Worm (Caenorhabditis elegans) whole organism, L3 larva: ENCODE results near the gene ddo-3.

Source experiments
- R02D3.7 ChIP-seq: fragments of 150-350 bp; optimal IDR thresholded peaks from 2 replicates; lab custom pipeline; 2014; ENCODE audit warnings: missing biosample characterization, missing genetic modification characterization
- ZK546.5 ChIP-seq: sonication (generic microtip); optimal IDR thresholded peaks from 2 replicates; lab custom pipeline; 2017; ENCODE audit warnings: missing biosample characterization, missing genetic modification characterization
- aly-2 ChIP-seq: fragments of 150-350 bp; optimal IDR thresholded peaks from 2 replicates; lab custom pipeline; 2014; ENCODE audit warnings: missing biosample characterization, missing genetic modification characterization
- ama-1 ChIP-seq: fragments of 150-350 bp; optimal IDR thresholded peaks from 2 replicates; lab custom pipeline; 2018
- ceh-16 ChIP-seq: sonication (generic microtip); optimal IDR thresholded peaks from 2 replicates; lab custom pipeline; 2017; ENCODE audit warnings: missing biosample characterization, missing genetic modification characterization
- ceh-28 ChIP-seq: fragments of 150-350 bp; optimal IDR thresholded peaks from 2 replicates; lab custom pipeline; 2014; ENCODE audit warnings: missing biosample characterization, missing genetic modification reagents, missing genetic modification characterization
- ceh-82 ChIP-seq: fragments of 150-350 bp; optimal IDR thresholded peaks from 2 replicates; lab custom pipeline; 2014; ENCODE audit warnings: missing biosample characterization, missing genetic modification characterization
- ceh-9 ChIP-seq: sonication (generic microtip); optimal IDR thresholded peaks from 2 replicates; lab custom pipeline; 2018; ENCODE audit warnings: missing biosample characterization, missing genetic modification characterization
- daf-12 ChIP-seq: fragments of 150-350 bp; optimal IDR thresholded peaks from 2 replicates; lab custom pipeline; 2014; ENCODE audit warnings: missing biosample characterization, missing genetic modification reagents, missing genetic modification characterization
- egl-27 ChIP-seq: sonication (generic microtip); optimal IDR thresholded peaks from 4 replicates; lab custom pipeline; 2017; ENCODE audit warnings: missing biosample characterization, missing genetic modification reagents, missing genetic modification characterization
- egl-5 ChIP-seq: fragments of 150-350 bp; optimal IDR thresholded peaks from 2 replicates; lab custom pipeline; 2017; ENCODE audit warnings: missing biosample characterization, missing genetic modification reagents, missing genetic modification characterization, inconsistent platforms
- elt-1 ChIP-seq: fragments of 150-350 bp; optimal IDR thresholded peaks from 2 replicates; lab custom pipeline; 2014; ENCODE audit warnings: missing biosample characterization, missing genetic modification characterization
- elt-2 ChIP-seq: sonication (generic microtip); optimal IDR thresholded peaks from 2 replicates; lab custom pipeline; 2016; ENCODE audit warnings: missing genetic modification reagents, mild to moderate bottlenecking, missing genetic modification characterization, missing compliant biosample characterization
- elt-3 ChIP-seq, 3 experiments: fragments of 150-350 bp in 1 of 3; sonication (generic microtip) in 2 of 3; optimal IDR thresholded peaks; 2 replicates in 2 of 3; 4 replicates in 1 of 3; lab custom pipeline; 2014 to 2017; ENCODE audit warnings: missing biosample characterization in 3 of 3, missing genetic modification characterization in 3 of 3
- eor-1 ChIP-seq, 2 experiments: fragments of 150-350 bp; optimal IDR thresholded peaks; 2 replicates each; lab custom pipeline; 2014 to 2018; ENCODE audit warnings: missing biosample characterization in 2 of 2, missing genetic modification characterization in 2 of 2
- fkh-10 ChIP-seq: sonication (generic microtip); optimal IDR thresholded peaks from 2 replicates; lab custom pipeline; 2017; ENCODE audit warnings: missing biosample characterization, missing genetic modification reagents, missing genetic modification characterization
- fkh-2 ChIP-seq: fragments of 150-350 bp; optimal IDR thresholded peaks from 2 replicates; lab custom pipeline; 2014; ENCODE audit warnings: missing biosample characterization, missing genetic modification reagents, missing genetic modification characterization
- fos-1 ChIP-seq: fragments of 150-350 bp; optimal IDR thresholded peaks from 2 replicates; lab custom pipeline; 2014; ENCODE audit warnings: missing biosample characterization, missing genetic modification characterization
- hmg-11 ChIP-seq: sonication (generic microtip); optimal IDR thresholded peaks from 2 replicates; lab custom pipeline; 2016; ENCODE audit warnings: missing genetic modification characterization, missing compliant biosample characterization
- jun-1 ChIP-seq: fragments of 150-350 bp; optimal IDR thresholded peaks from 2 replicates; lab custom pipeline; 2014; ENCODE audit warnings: missing biosample characterization, missing genetic modification reagents, missing genetic modification characterization
- lin-15B ChIP-seq: fragments of 150-350 bp; optimal IDR thresholded peaks from 2 replicates; lab custom pipeline; 2014; ENCODE audit warnings: missing biosample characterization, missing genetic modification characterization
- lin-39 ChIP-seq: fragments of 150-350 bp; optimal IDR thresholded peaks from 2 replicates; lab custom pipeline; 2018; ENCODE audit warnings: missing biosample characterization, missing genetic modification reagents, missing genetic modification characterization
- lsy-12 ChIP-seq: sonication (generic microtip); optimal IDR thresholded peaks from 2 replicates; lab custom pipeline; 2016; ENCODE audit warnings: mild to moderate bottlenecking, missing genetic modification characterization, missing compliant biosample characterization
- mdl-1 ChIP-seq: fragments of 150-350 bp; optimal IDR thresholded peaks from 2 replicates; lab custom pipeline; 2014; ENCODE audit warnings: missing biosample characterization, missing genetic modification characterization
- mml-1 ChIP-seq: fragments of 150-350 bp; sonication (generic microtip); optimal IDR thresholded peaks from 3 replicates; lab custom pipeline; 2014; ENCODE audit warnings: missing biosample characterization, missing genetic modification characterization
- nfya-1 ChIP-seq: sonication (generic microtip); optimal IDR thresholded peaks from 2 replicates; lab custom pipeline; 2017; ENCODE audit warnings: missing genetic modification characterization, mild to moderate bottlenecking, missing compliant biosample characterization, antibody characterized with exemption, moderate library complexity; ENCODE audit not compliant: insufficient read depth
- nhr-11 ChIP-seq: fragments of 150-350 bp; optimal IDR thresholded peaks from 2 replicates; lab custom pipeline; 2014; ENCODE audit warnings: missing biosample characterization, missing genetic modification characterization
- nhr-12 ChIP-seq: fragments of 150-350 bp; optimal IDR thresholded peaks from 2 replicates; lab custom pipeline; 2014; ENCODE audit warnings: missing biosample characterization, missing genetic modification characterization
- nhr-23 ChIP-seq: fragments of 150-350 bp; optimal IDR thresholded peaks from 2 replicates; lab custom pipeline; 2014; ENCODE audit warnings: missing biosample characterization, missing genetic modification reagents, missing genetic modification characterization
- nhr-237 ChIP-seq: fragments of 150-350 bp; optimal IDR thresholded peaks from 2 replicates; lab custom pipeline; 2014; ENCODE audit warnings: missing biosample characterization, missing genetic modification characterization
- nhr-25 ChIP-seq: sonication (generic microtip); optimal IDR thresholded peaks from 2 replicates; lab custom pipeline; 2017; ENCODE audit warnings: missing biosample characterization, missing genetic modification characterization
- nhr-28 ChIP-seq: fragments of 150-350 bp; optimal IDR thresholded peaks from 2 replicates; lab custom pipeline; 2014; ENCODE audit warnings: missing biosample characterization, missing genetic modification characterization
- nhr-43 ChIP-seq: sonication (generic microtip); optimal IDR thresholded peaks from 2 replicates; lab custom pipeline; 2016; ENCODE audit warnings: mild to moderate bottlenecking, missing genetic modification characterization, missing compliant biosample characterization; ENCODE audit not compliant: poor library complexity, severe bottlenecking
- nhr-67 ChIP-seq: fragments of 150-350 bp; optimal IDR thresholded peaks from 2 replicates; lab custom pipeline; 2014; ENCODE audit warnings: missing biosample characterization, missing genetic modification characterization
- nhr-76 ChIP-seq: fragments of 150-350 bp; sonication (generic microtip); optimal IDR thresholded peaks from 5 replicates; lab custom pipeline; 2014; ENCODE audit warnings: missing biosample characterization, missing genetic modification characterization
- nhr-77 ChIP-seq: fragments of 150-350 bp; optimal IDR thresholded peaks from 2 replicates; lab custom pipeline; 2014; ENCODE audit warnings: missing biosample characterization, missing genetic modification characterization
- pha-4 ChIP-seq: fragments of 150-350 bp; optimal IDR thresholded peaks from 2 replicates; lab custom pipeline; 2014; ENCODE audit warnings: missing biosample characterization, missing genetic modification reagents, missing genetic modification characterization
- pqm-1 ChIP-seq: fragments of 150-350 bp; optimal IDR thresholded peaks from 2 replicates; lab custom pipeline; 2017; ENCODE audit warnings: missing biosample characterization, missing genetic modification characterization, inconsistent platforms
- sea-2 ChIP-seq: fragments of 150-350 bp; sonication (generic microtip); optimal IDR thresholded peaks from 4 replicates; lab custom pipeline; 2014; ENCODE audit warnings: missing biosample characterization, missing genetic modification reagents, missing genetic modification characterization
- skn-1 ChIP-seq: fragments of 150-350 bp; optimal IDR thresholded peaks from 2 replicates; lab custom pipeline; 2014; ENCODE audit warnings: missing biosample characterization, missing genetic modification characterization
- snpc-4 ChIP-seq: fragments of 150-350 bp; optimal IDR thresholded peaks from 2 replicates; lab custom pipeline; 2014; ENCODE audit warnings: missing biosample characterization, missing genetic modification characterization
- tbx-2 ChIP-seq: sonication (generic microtip); optimal IDR thresholded peaks from 2 replicates; lab custom pipeline; 2016; ENCODE audit warnings: mild to moderate bottlenecking, missing genetic modification characterization, missing compliant biosample characterization
- unc-39 ChIP-seq: sonication (generic microtip); optimal IDR thresholded peaks from 4 replicates; lab custom pipeline; 2017; ENCODE audit warnings: missing biosample characterization, missing genetic modification characterization
- unc-62 ChIP-seq: fragments of 150-350 bp; sonication (generic microtip); optimal IDR thresholded peaks from 4 replicates; lab custom pipeline; 2014; ENCODE audit warnings: missing biosample characterization, missing genetic modification reagents, missing genetic modification characterization
- zag-1 ChIP-seq: fragments of 150-350 bp; optimal IDR thresholded peaks from 2 replicates; lab custom pipeline; 2014; ENCODE audit warnings: missing biosample characterization, missing genetic modification characterization
- ztf-11 ChIP-seq: fragments of 150-350 bp; optimal IDR thresholded peaks from 2 replicates; lab custom pipeline; 2014; ENCODE audit warnings: missing biosample characterization, missing genetic modification characterization
- ztf-4 ChIP-seq: fragments of 150-350 bp; optimal IDR thresholded peaks from 2 replicates; lab custom pipeline; 2014; ENCODE audit warnings: missing biosample characterization, missing genetic modification characterization

The ddo-3 gene

DNA sequence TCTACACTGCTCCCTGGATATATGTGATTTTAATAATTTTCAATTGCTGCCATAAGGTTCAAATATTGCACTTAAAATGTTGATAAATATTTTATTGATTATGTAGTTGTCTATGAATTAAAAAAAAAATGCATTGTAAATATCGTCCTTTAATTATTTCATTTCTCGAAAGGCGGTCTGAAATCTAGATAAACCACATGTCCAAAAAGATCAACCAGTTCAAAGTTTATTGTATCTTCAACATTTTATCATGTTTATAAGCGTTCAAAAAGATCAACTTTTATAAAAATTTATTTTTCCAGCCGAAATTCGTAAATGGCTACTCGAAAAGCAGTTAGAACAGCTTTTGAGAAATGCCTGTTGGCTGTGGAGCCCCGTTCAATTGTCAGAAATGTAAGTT is 32.3 kb downstream of the ddo-3 start, which contains the start of gene C13B9.2:
Gene C13B9.2 (plus strand): TSS at position 301 of the 400 bp plus-strand sequence.
- TF ChIP-seq aly-2 (tag; lab: Kevin White, UChicago), result no peak
- TF ChIP-seq fkh-2 (tag; lab: Kevin White, UChicago), result no peak
- no peak for TF ChIP-seq ztf-11 (tag; lab: Kevin White, UChicago)
- TF ChIP-seq egl-5, result no peak

DNA sequence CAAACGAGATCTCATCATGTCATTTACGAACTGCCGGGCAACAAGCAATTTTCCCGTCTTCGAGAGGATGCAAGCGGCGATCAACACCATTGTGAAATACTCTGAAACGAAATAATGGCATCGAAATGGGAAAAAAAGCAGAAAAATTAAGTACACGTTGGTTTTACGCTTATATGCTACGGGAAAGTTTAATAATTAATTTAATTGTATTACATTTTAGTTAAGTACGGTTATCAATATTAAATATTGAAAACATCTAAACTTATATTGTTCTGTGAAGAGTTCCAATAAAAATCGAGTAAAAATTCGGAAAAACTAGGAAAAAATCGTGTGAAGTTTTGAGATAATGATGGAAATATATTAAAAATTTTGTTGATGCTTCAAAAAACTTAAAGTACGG is 37.2 kb downstream of the ddo-3 start, which contains the start of gene copd-1:
Gene copd-1 (minus strand): TSS at position 101 of the 400 bp plus-strand sequence.
- no peak for TF ChIP-seq elt-1
- TF ChIP-seq ceh-16 (tag; lab: Kevin White, UChicago), result no peak
- TF ChIP-seq pqm-1 (tag; lab: Kevin White, UChicago), result no peak
- no peak for TF ChIP-seq unc-62 (GFP tag; lab: Kevin White, UChicago)
- no peak for TF ChIP-seq hmg-11
- no peak for TF ChIP-seq nhr-67 (tag; lab: Kevin White, UChicago)
- no peak for TF ChIP-seq ZK546.5 (tag; lab: Kevin White, UChicago)
- TF ChIP-seq lin-39 (tag; lab: Kevin White, UChicago), result no peak
- TF ChIP-seq nhr-28 (tag; lab: Kevin White, UChicago), result no peak
- TF ChIP-seq skn-1 (tag; lab: Kevin White, UChicago), result no peak
- no peak for TF ChIP-seq mml-1 (tag; lab: Kevin White, UChicago)

DNA sequence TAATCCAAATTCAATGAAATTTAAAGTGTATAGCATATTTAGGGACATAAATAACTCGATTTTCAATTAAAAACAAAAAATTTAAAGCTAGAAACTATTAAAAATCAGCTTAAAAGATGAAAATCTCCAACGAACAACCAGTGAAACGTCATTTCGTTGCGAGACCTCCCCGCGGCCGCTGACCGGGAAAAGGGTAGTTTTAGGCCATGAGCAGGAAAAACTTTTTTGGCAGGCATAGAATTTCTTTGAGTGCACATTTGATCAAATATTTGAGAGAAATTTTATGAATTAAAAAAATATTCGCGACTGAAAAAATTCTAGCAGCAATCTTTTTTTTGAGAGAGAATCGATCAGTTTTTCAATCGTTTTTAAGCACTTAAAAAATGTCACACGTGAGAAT is 37.7 kb downstream of the ddo-3 start:
- no peak for TF ChIP-seq ztf-11 (tag; lab: Kevin White, UChicago)
- no peak for TF ChIP-seq unc-39 (tag; lab: Kevin White, UChicago)
- TF ChIP-seq lin-39 (tag; lab: Kevin White, UChicago), result no peak
- no peak for TF ChIP-seq nhr-76 (tag; lab: Kevin White, UChicago)
- TF ChIP-seq nhr-23, result peak; percentile 54
- no peak for TF ChIP-seq skn-1 (tag; lab: Kevin White, UChicago)
- TF ChIP-seq pqm-1 (tag; lab: Kevin White, UChicago), result peak; percentile 10
- no peak for TF ChIP-seq jun-1 (tag; lab: Kevin White, UChicago)
- TF ChIP-seq nhr-237 (tag; lab: Kevin White, UChicago), result no peak
- TF ChIP-seq elt-1, result no peak
- TF ChIP-seq egl-5, result no peak
- no peak for TF ChIP-seq nhr-28 (tag; lab: Kevin White, UChicago)
- TF ChIP-seq snpc-4, result peak; percentile 12
- TF ChIP-seq pha-4, result peak; percentile 59
- TF ChIP-seq ztf-4 (tag; lab: Kevin White, UChicago), result no peak
- no peak for TF ChIP-seq tbx-2 (tag; lab: Kevin White, UChicago)
- no peak for TF ChIP-seq R02D3.7 (tag; lab: Kevin White, UChicago)
- TF ChIP-seq nhr-25 (tag; lab: Kevin White, UChicago), result peak; percentile 0
- no peak for TF ChIP-seq fkh-2 (tag; lab: Kevin White, UChicago)
- no peak for TF ChIP-seq ama-1
- no peak for TF ChIP-seq lsy-12 (tag; lab: Kevin White, UChicago)
- TF ChIP-seq zag-1, result no peak
- no peak for TF ChIP-seq sea-2 (GFP tag; lab: Kevin White, UChicago)
- TF ChIP-seq ceh-82 (tag; lab: Kevin White, UChicago), result no peak
- peak; percentile 14 for TF ChIP-seq nhr-43 (tag; lab: Kevin White, UChicago)
- peak; percentile 77 for TF ChIP-seq hmg-11
- TF ChIP-seq ceh-28, result no peak
- peak; percentile 65 for TF ChIP-seq nfya-1 (tag; lab: Kevin White, UChicago)
- TF ChIP-seq mdl-1 (tag; lab: Kevin White, UChicago), result no peak
- TF ChIP-seq nhr-77 (tag; lab: Kevin White, UChicago), result no peak
- no peak for TF ChIP-seq egl-27 (tag; lab: Kevin White, UChicago)
- no peak for TF ChIP-seq nhr-11 (tag; lab: Kevin White, UChicago)
- no peak for TF ChIP-seq ceh-9 (tag; lab: Kevin White, UChicago)
- no peak for TF ChIP-seq daf-12 (tag; lab: Kevin White, UChicago)
- no peak for TF ChIP-seq unc-62 (GFP tag; lab: Kevin White, UChicago)
- peak; percentile 23 for TF ChIP-seq elt-2 (tag; lab: Kevin White, UChicago)
- TF ChIP-seq aly-2 (tag; lab: Kevin White, UChicago), result no peak
- TF ChIP-seq mml-1 (tag; lab: Kevin White, UChicago), result no peak
- no peak for TF ChIP-seq nhr-12 (tag; lab: Kevin White, UChicago)
- no peak for TF ChIP-seq eor-1 (tag; optimal IDR thresholded peaks at IDR 0.05; lab: Kevin White, UChicago)
- TF ChIP-seq ZK546.5 (tag; lab: Kevin White, UChicago), result no peak
- TF ChIP-seq ceh-16 (tag; lab: Kevin White, UChicago), result no peak
- TF ChIP-seq fkh-10 (GFP tag; lab: Kevin White, UChicago), result no peak
- TF ChIP-seq elt-3 (tag; optimal IDR thresholded peaks at IDR 0.05; lab: Kevin White, UChicago), result no peak
- no peak for TF ChIP-seq nhr-67 (tag; lab: Kevin White, UChicago)
- no peak for TF ChIP-seq fos-1 (tag; lab: Kevin White, UChicago)
- TF ChIP-seq lin-15B (tag; lab: Kevin White, UChicago), result peak; percentile 84
